Worm (Caenorhabditis elegans) whole organism, mixed stage, embryonic: Measurements from ENCODE around the gene C53B4.2.

Experiments
- ham-2 ChIP-seq: fragments of 200-800 bp; sonication (Bioruptor generic); optimal IDR thresholded peaks from 2 replicates; lab custom pipeline; 2018; ENCODE audit warnings: mild to moderate bottlenecking, missing genetic modification characterization, missing compliant biosample characterization
- lin-13 ChIP-seq: fragments of 150-350 bp; optimal IDR thresholded peaks from 2 replicates; lab custom pipeline; 2014; ENCODE audit warnings: missing biosample characterization, missing genetic modification characterization
- lsy-2 ChIP-seq: fragments of 150-350 bp; optimal IDR thresholded peaks from 2 replicates; lab custom pipeline; 2014; ENCODE audit warnings: missing biosample characterization, missing genetic modification characterization
- nhr-28 ChIP-seq: fragments of 150-350 bp; optimal IDR thresholded peaks from 2 replicates; lab custom pipeline; 2014; ENCODE audit warnings: missing biosample characterization, missing genetic modification characterization
- snpc-4 ChIP-seq: fragments of 150-350 bp; optimal IDR thresholded peaks from 2 replicates; lab custom pipeline; 2014; ENCODE audit warnings: missing biosample characterization, missing genetic modification characterization
- unc-39 ChIP-seq: fragments of 150-350 bp; optimal IDR thresholded peaks from 2 replicates; lab custom pipeline; 2014; ENCODE audit warnings: missing biosample characterization, missing genetic modification characterization
- unc-62 ChIP-seq: fragments of 150-350 bp; optimal IDR thresholded peaks from 2 replicates; lab custom pipeline; 2014; ENCODE audit warnings: missing biosample characterization, missing genetic modification reagents, missing genetic modification characterization
- ztf-11 ChIP-seq: fragments of 150-350 bp; optimal IDR thresholded peaks from 2 replicates; lab custom pipeline; 2014; ENCODE audit warnings: missing biosample characterization, missing genetic modification characterization

ce11 chrIV:9016477-9016876 lies 50.5 kb downstream of the C53B4.2 start, which contains the start of gene acc-2:
- TF ChIP-seq unc-39 (tag; lab: Kevin White, UChicago) (no peak), unc-62 (GFP tag; lab: Kevin White, UChicago) (no peak), lin-13 (no peak), lsy-2 (tag; lab: Kevin White, UChicago) (no peak), ham-2 (GFP tag; lab: Kevin White, UChicago) (no peak), snpc-4 (tag; lab: Kevin White, UChicago) (no peak), ztf-11 (tag; lab: Kevin White, UChicago) (no peak), nhr-28 (tag; lab: Kevin White, UChicago) (no peak)
